Fruit fly (Drosophila melanogaster) whole organism, embryonic: ENCODE measurements around the gene CCAP-R.
A peak's percentile ranks its signal among the peaks of the same experiment; 100 is the strongest.

Experiments
- Atf6 ChIP-seq: fragments of 200-800 bp; sonication (Bioruptor generic); IDR thresholded peaks from 2 replicates; pipeline ENCODE4 v1.3.6; 2022; ENCODE audit warnings: missing biosample characterization, missing genetic modification characterization
- BEAF-32 ChIP-seq: fragments of 200-800 bp; sonication (Bioruptor generic); optimal IDR thresholded peaks from 3 replicates; lab custom pipeline; 2017; ENCODE audit warnings: missing biosample characterization, missing genetic modification characterization, mild to moderate bottlenecking, moderate library complexity, missing genetic modification reagents
- CG10147 ChIP-seq: fragments of 200-800 bp; sonication (Bioruptor generic); optimal IDR thresholded peaks from 2 replicates; lab custom pipeline; 2019; ENCODE audit warnings: missing biosample characterization, mild to moderate bottlenecking, missing genetic modification characterization, moderate library complexity
- CG11504 ChIP-seq: fragments of 200-800 bp; sonication (Bioruptor generic); optimal IDR thresholded peaks from 3 replicates; lab custom pipeline; 2019; ENCODE audit warnings: missing biosample characterization, mild to moderate bottlenecking, missing genetic modification characterization, moderate library complexity
- CG12236 ChIP-seq: fragments of 200-800 bp; sonication (Bioruptor generic); optimal IDR thresholded peaks from 2 replicates; lab custom pipeline; 2016; ENCODE audit warnings: missing biosample characterization, missing genetic modification characterization
- CG12299 ChIP-seq: fragments of 200-800 bp; sonication (Bioruptor generic); optimal IDR thresholded peaks from 2 replicates; lab custom pipeline; 2018; ENCODE audit warnings: missing biosample characterization, mild to moderate bottlenecking, missing genetic modification characterization
- CG13775 ChIP-seq: fragments of 200-800 bp; sonication (Bioruptor generic); optimal IDR thresholded peaks from 3 replicates; lab custom pipeline; 2017; ENCODE audit warnings: missing biosample characterization, mild to moderate bottlenecking, missing genetic modification characterization
- CG15269 ChIP-seq: fragments of 200-800 bp; sonication (Bioruptor generic); optimal IDR thresholded peaks from 2 replicates; lab custom pipeline; 2018; ENCODE audit warnings: missing biosample characterization, mild to moderate bottlenecking, missing genetic modification characterization, moderate library complexity
- CG17328 ChIP-seq: fragments of 200-800 bp; sonication (Bioruptor generic); IDR thresholded peaks from 2 replicates; pipeline ENCODE4 v1.3.6; 2022; ENCODE audit warnings: missing biosample characterization, missing genetic modification characterization
- CG18599 ChIP-seq: fragments of 200-800 bp; sonication (Bioruptor generic); optimal IDR thresholded peaks from 3 replicates; lab custom pipeline; 2017; ENCODE audit warnings: missing biosample characterization, missing genetic modification characterization, mild to moderate bottlenecking, moderate library complexity, missing genetic modification reagents
- CG2120 ChIP-seq: fragments of 200-800 bp; sonication (Bioruptor generic); optimal IDR thresholded peaks from 3 replicates; lab custom pipeline; 2016; ENCODE audit warnings: missing biosample characterization, missing genetic modification characterization
- CG32532 ChIP-seq: fragments of 200-800 bp; sonication (Bioruptor generic); IDR thresholded peaks from 2 replicates; pipeline ENCODE4 v1.3.6; 2022; ENCODE audit warnings: missing biosample characterization, missing genetic modification characterization
- CG3407 ChIP-seq: fragments of 200-800 bp; sonication (Bioruptor generic); optimal IDR thresholded peaks from 2 replicates; lab custom pipeline; 2018; ENCODE audit warnings: missing biosample characterization, mild to moderate bottlenecking, missing genetic modification characterization
- CG8944 ChIP-seq: fragments of 200-800 bp; sonication (Bioruptor generic); optimal IDR thresholded peaks from 3 replicates; lab custom pipeline; 2016; ENCODE audit warnings: missing biosample characterization, missing genetic modification characterization
- CG9727 ChIP-seq: fragments of 200-800 bp; sonication (Bioruptor generic); optimal IDR thresholded peaks from 3 replicates; lab custom pipeline; 2017; ENCODE audit warnings: missing biosample characterization, mild to moderate bottlenecking, missing genetic modification characterization
- CG9932 ChIP-seq: fragments of 200-800 bp; sonication (Bioruptor generic); IDR thresholded peaks from 2 replicates; pipeline ENCODE4 v1.3.6; 2022; ENCODE audit warnings: missing biosample characterization, missing genetic modification characterization
- CrebB ChIP-seq: fragments of 200-800 bp; sonication (Bioruptor generic); optimal IDR thresholded peaks from 3 replicates; lab custom pipeline; 2018; ENCODE audit warnings: missing biosample characterization, mild to moderate bottlenecking, missing genetic modification characterization
- Dfd ChIP-seq, 2 experiments: fragments of >200 bp; optimal IDR thresholded peaks; 2 replicates each; lab custom pipeline; 2017; ENCODE audit warnings: missing biosample characterization in 2 of 2, missing genetic modification characterization in 2 of 2
- Ets65A ChIP-seq: fragments of 200-800 bp; sonication (Bioruptor generic); peaks from one replicate; lab custom pipeline; 2016; ENCODE audit warnings: missing biosample characterization, missing genetic modification characterization
- Hr39 ChIP-seq: fragments of >200 bp; optimal IDR thresholded peaks from 2 replicates; lab custom pipeline; 2017
- NC2α ChIP-seq: fragments of 200-800 bp; sonication (Bioruptor generic); optimal IDR thresholded peaks from 2 replicates; lab custom pipeline; 2016; ENCODE audit warnings: missing biosample characterization, missing genetic modification characterization
- Rfx ChIP-seq: fragments of 200-800 bp; sonication (Bioruptor generic); IDR thresholded peaks from 2 replicates; pipeline ENCODE4 v1.3.6; 2022; ENCODE audit warnings: missing biosample characterization, missing genetic modification characterization
- Sin3A ChIP-seq: fragments of >200 bp; optimal IDR thresholded peaks from 2 replicates; lab custom pipeline; 2018
- Usf ChIP-seq: fragments of 200-800 bp; sonication (Bioruptor generic); optimal IDR thresholded peaks from 2 replicates; lab custom pipeline; 2017; ENCODE audit warnings: missing genotype, missing biosample characterization, missing genetic modification characterization
- abd-A ChIP-seq: fragments of 200-800 bp; sonication (Bioruptor generic); optimal IDR thresholded peaks from 3 replicates; lab custom pipeline; 2019; ENCODE audit warnings: missing biosample characterization, mild to moderate bottlenecking, missing genetic modification characterization, moderate library complexity
- bbx ChIP-seq: fragments of 200-800 bp; sonication (Bioruptor generic); IDR thresholded peaks from 2 replicates; pipeline ENCODE4 v1.3.6; 2022; ENCODE audit warnings: missing biosample characterization, missing genetic modification characterization; ENCODE audit not compliant: partially characterized antibody
- bcd ChIP-seq: fragments of 200-800 bp; sonication (Bioruptor generic); optimal IDR thresholded peaks from 2 replicates; lab custom pipeline; 2017; ENCODE audit warnings: missing biosample characterization, mild to moderate bottlenecking, missing genetic modification characterization
- chm ChIP-seq: fragments of 200-800 bp; sonication (Bioruptor generic); IDR thresholded peaks from 2 replicates; pipeline ENCODE4 v1.3.6; 2022; ENCODE audit warnings: missing biosample characterization, missing genetic modification characterization
- cwo ChIP-seq: fragments of 200-800 bp; sonication (Bioruptor generic); optimal IDR thresholded peaks from 3 replicates; lab custom pipeline; 2017; ENCODE audit warnings: missing biosample characterization, missing genetic modification characterization, mild to moderate bottlenecking, moderate library complexity, missing genetic modification reagents
- gro ChIP-seq: fragments of 200-800 bp; sonication (Bioruptor generic); optimal IDR thresholded peaks from 2 replicates; lab custom pipeline; 2016; ENCODE audit warnings: missing biosample characterization, missing genetic modification characterization
- gsb ChIP-seq: fragments of 200-800 bp; sonication (Bioruptor generic); IDR thresholded peaks from 2 replicates; pipeline ENCODE4 v1.3.6; 2022; ENCODE audit warnings: missing biosample characterization, missing genetic modification characterization
- kni ChIP-seq: fragments of 200-800 bp; sonication (Bioruptor generic); optimal IDR thresholded peaks from 3 replicates; lab custom pipeline; 2017; ENCODE audit warnings: mild to moderate bottlenecking, missing biosample characterization, missing genetic modification reagents, missing genetic modification characterization
- nmo ChIP-seq: fragments of 200-800 bp; sonication (Bioruptor generic); optimal IDR thresholded peaks from 2 replicates; lab custom pipeline; 2018; ENCODE audit warnings: missing biosample characterization, mild to moderate bottlenecking, missing genetic modification characterization, moderate library complexity
- oc ChIP-seq: fragments of 200-800 bp; sonication (Bioruptor generic); optimal IDR thresholded peaks from 2 replicates; lab custom pipeline; 2018; ENCODE audit warnings: missing biosample characterization, mild to moderate bottlenecking, missing genetic modification characterization, moderate library complexity
- peb ChIP-seq: fragments of 200-800 bp; sonication (Bioruptor generic); IDR thresholded peaks from 2 replicates; pipeline ENCODE4 v1.3.6; 2022; ENCODE audit warnings: missing biosample characterization, missing genetic modification characterization
- row ChIP-seq: fragments of 200-800 bp; sonication (Bioruptor generic); IDR thresholded peaks from 3 replicates; pipeline ENCODE4 v1.3.6; 2022; ENCODE audit warnings: missing biosample characterization, missing genetic modification characterization
- slbo ChIP-seq: fragments of 200-800 bp; sonication (Bioruptor generic); IDR thresholded peaks from 2 replicates; pipeline ENCODE4 v1.3.6; 2022; ENCODE audit warnings: missing biosample characterization, missing genetic modification characterization
- so ChIP-seq: fragments of 200-800 bp; sonication (Bioruptor generic); IDR thresholded peaks from 3 replicates; pipeline ENCODE4 v1.3.6; 2022; ENCODE audit warnings: missing biosample characterization, missing genetic modification characterization
- trem ChIP-seq: fragments of 200-800 bp; optimal IDR thresholded peaks from 3 replicates; lab custom pipeline; 2019; ENCODE audit warnings: missing biosample characterization, mild to moderate bottlenecking, missing genetic modification characterization, moderate library complexity
- ttk ChIP-seq: fragments of 200-800 bp; sonication (Bioruptor generic); IDR thresholded peaks from 2 replicates; pipeline ENCODE4 v2.1.2; 2022; ENCODE audit warnings: missing biosample characterization, missing genetic modification characterization
- vfl ChIP-seq: fragments of 200-800 bp; sonication (Bioruptor generic); optimal IDR thresholded peaks from 2 replicates; lab custom pipeline; 2016; ENCODE audit warnings: missing biosample characterization, missing genetic modification characterization
- vvl ChIP-seq: fragments of 200-800 bp; sonication (Bioruptor generic); IDR thresholded peaks from 2 replicates; pipeline ENCODE4 v1.3.6; 2022; ENCODE audit warnings: missing biosample characterization, missing genetic modification characterization
- zfh2 ChIP-seq: fragments of 200-800 bp; sonication (Bioruptor generic); optimal IDR thresholded peaks from 2 replicates; lab custom pipeline; 2016; ENCODE audit warnings: missing biosample characterization, missing genetic modification characterization

Gene CCAP-R

dm6 chr3R:25968486-25968885, 12.4 kb upstream of the CCAP-R start (continued):
- TF ChIP-seq CG10147 (GFP tag; lab: Kevin White, UChicago) (peak; percentile 22), CG32532 (GFP tag; lab: Robert Waterston, UW) (peak; percentile 60; the same call in 1 of the 2 replicates), bcd (GFP tag; lab: Kevin White, UChicago) (peak; percentile 26), vfl (GFP tag; lab: Kevin White, UChicago) (no peak), CrebB (tag; lab: Kevin White, UChicago) (no peak)
- TF ChIP-seq, all 482 proteins: peak for 76

- TF ChIP-seq Usf: no peak
- TF ChIP-seq CG12236 (GFP tag; lab: Kevin White, UChicago): no peak
- TF ChIP-seq trem (tag; lab: Kevin White, UChicago): no peak
- TF ChIP-seq Dfd (GFP tag; optimal IDR thresholded peaks at IDR 0.05; lab: Kevin White, UChicago): no peak
- no peak for TF ChIP-seq NC2α (GFP tag; lab: Kevin White, UChicago)
- no peak for TF ChIP-seq ttk (GFP tag; lab: Robert Waterston, UW)
- TF ChIP-seq slbo (GFP tag; lab: Robert Waterston, UW): peak; percentile 49; the same call in 1 of the 2 replicates
- TF ChIP-seq peb: no peak
- no peak for TF ChIP-seq CG8944 (GFP tag; lab: Kevin White, UChicago)
- peak; percentile 91 for TF ChIP-seq abd-A (tag; lab: Kevin White, UChicago)
- TF ChIP-seq CG2120: peak; percentile 55
- peak; percentile 94 for TF ChIP-seq cwo (GFP tag; lab: Kevin White, UChicago)
- TF ChIP-seq kni (GFP tag; lab: Kevin White, UChicago): no peak
- peak; percentile 29 for TF ChIP-seq CG11504 (tag; lab: Kevin White, UChicago)
- no peak for TF ChIP-seq CG17328 (GFP tag; lab: Robert Waterston, UW)
- no peak for TF ChIP-seq BEAF-32 (GFP tag; lab: Kevin White, UChicago)
- peak; percentile 82 for TF ChIP-seq Ets65A (GFP tag; lab: Kevin White, UChicago)
- no peak for TF ChIP-seq CG3407 (GFP tag; lab: Kevin White, UChicago)
- TF ChIP-seq gsb (GFP tag; lab: Robert Waterston, UW): no peak
- TF ChIP-seq nmo: no peak
- TF ChIP-seq CG12299 (tag; lab: Kevin White, UChicago): no peak
- no peak for TF ChIP-seq oc (tag; lab: Kevin White, UChicago)
- no peak for TF ChIP-seq CG13775 (GFP tag; lab: Kevin White, UChicago)
- peak; percentile 24 for TF ChIP-seq CG18599 (GFP tag; lab: Kevin White, UChicago)
- no peak for TF ChIP-seq Sin3A (lab: Kevin White, UChicago)
- TF ChIP-seq CG15269 (tag; lab: Kevin White, UChicago): no peak
- TF ChIP-seq CG9727: no peak
- TF ChIP-seq Rfx: no peak
- no peak for TF ChIP-seq zfh2 (GFP tag; lab: Kevin White, UChicago)
- no peak for TF ChIP-seq gro
- TF ChIP-seq so (GFP tag; lab: Robert Waterston, UW): no peak
- TF ChIP-seq chm: no peak
- TF ChIP-seq Hr39 (lab: Kevin White, UChicago): no peak
- TF ChIP-seq row (GFP tag; lab: Robert Waterston, UW): peak; percentile 35; the same call in 1 of the 3 replicates
- TF ChIP-seq Atf6 (GFP tag; lab: Robert Waterston, UW): no peak
- TF ChIP-seq CG9932 (GFP tag; lab: Robert Waterston, UW): 0 out of 2 replicates have a peak, but pooled peaks have one; percentile 6
- TF ChIP-seq vvl (GFP tag; lab: Robert Waterston, UW): no peak
- no peak for TF ChIP-seq bbx (GFP tag; lab: Robert Waterston, UW)
- TF ChIP-seq, all 482 proteins: peak for 9
Observed at dm6 chr3R:25966944-25967343, 10.9 kb upstream of the CCAP-R start.
